Fruit fly (Drosophila melanogaster) whole organism, larva: Measurements from ENCODE around the gene tkv.
A peak's percentile ranks its signal among the peaks of the same experiment; 100 is the strongest.

ENCODE experiments used
- noc ChIP-seq: fragments of 200-800 bp; sonication (Bioruptor generic); optimal IDR thresholded peaks from 3 replicates; lab custom pipeline; 2019; ENCODE audit warnings: missing biosample characterization, mild to moderate bottlenecking, missing genetic modification characterization, moderate library complexity

The tkv gene

DNA sequence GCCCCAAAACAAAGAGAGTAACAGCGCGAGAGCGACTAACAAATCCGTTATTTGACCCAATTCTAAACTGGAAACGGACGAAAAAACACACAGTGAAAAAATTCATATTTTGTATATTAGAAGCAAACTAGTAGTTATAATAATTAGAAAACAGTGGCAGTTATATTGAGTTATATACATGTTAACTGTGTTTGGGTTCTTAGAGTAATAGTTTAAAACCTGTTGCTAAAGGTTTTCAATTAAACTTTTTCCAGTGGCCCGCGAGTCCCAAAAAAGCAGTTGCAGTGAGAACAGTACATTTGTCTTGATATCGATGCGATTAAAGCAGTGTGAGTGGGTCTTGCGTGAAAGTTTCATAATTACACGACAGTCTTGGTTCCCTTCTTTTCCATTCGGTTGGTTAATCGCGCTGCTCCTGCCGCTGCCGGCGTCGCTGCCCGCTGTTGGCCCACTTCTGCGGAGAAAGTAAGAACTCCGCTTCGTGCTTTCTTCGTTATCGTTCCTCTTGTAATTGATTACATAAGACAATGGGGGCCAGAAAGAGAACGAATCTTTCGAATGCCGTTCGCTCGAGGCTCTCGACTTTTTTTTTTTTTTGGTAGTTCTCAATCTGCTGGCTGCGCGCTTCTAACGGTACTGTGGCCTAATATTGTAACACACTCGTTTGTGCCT is 26.2 kb upstream of the tkv start:
- TF ChIP-seq noc = no peak

DNA sequence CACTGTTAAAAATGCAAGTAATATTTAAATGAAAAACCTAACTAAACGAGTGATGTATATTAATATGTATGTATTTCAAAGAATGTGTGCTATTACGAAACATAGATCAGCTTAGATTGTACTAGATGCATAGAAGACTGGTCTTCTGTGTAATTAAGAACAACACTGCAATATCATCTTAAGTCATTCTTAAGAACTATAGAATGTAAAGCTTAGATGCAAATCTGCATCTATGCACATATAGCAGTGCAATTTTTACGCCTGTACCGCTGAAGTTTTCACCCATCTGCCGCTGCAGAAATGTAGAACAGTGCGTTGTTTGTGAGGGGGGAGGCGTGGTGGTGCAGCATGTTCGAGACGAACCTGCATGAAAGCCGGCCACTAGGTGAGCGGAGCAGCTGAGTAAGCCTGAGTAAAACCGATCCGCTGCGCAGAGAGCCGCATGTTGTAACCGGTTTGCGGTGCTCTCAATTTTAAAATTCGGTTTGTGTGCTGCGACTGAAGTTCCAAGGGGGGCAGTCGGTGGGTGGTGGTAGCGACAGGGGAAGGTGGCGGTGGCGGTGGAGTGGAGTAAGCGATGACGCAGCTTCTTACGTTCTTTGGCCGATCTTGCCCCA is 25.6 kb upstream of the tkv start:
- TF ChIP-seq noc = no peak

- TF ChIP-seq noc = no peak
Observed at dm6 chr2L:5295245-5295572, 24.0 kb upstream of the tkv start.

dm6 chr2L:5294392-5295244 is 23.4 kb upstream of the tkv start:
- TF ChIP-seq noc = no peak

dm6 chr2L:5292977-5293513 is 21.9 kb upstream of the tkv start:
- peak; percentile 44 for TF ChIP-seq noc

DNA sequence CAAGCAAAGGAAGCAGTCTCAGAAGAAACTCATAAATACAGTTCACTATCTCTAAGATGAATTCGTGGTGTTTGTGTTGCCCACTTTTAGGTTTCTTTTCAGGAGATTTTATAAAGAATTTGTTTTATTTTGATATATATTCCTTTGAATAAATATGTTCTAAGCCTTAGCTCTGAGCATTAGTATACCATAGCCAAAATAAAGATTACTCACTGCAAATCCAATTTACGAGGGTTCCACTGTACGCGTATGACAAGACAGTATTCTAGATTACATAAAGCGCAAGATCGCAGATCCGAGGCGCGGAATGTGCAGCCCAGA is 21.4 kb upstream of the tkv start:
- TF ChIP-seq noc = no peak

- TF ChIP-seq noc = no peak
Observed at dm6 chr2L:5291869-5292642, 20.9 kb upstream of the tkv start.

- TF ChIP-seq noc = no peak
Observed at dm6 chr2L:5291195-5291594, 20.0 kb upstream of the tkv start.

- no peak for TF ChIP-seq noc
Observed at dm6 chr2L:5290530-5290929, 19.3 kb upstream of the tkv start.

- no peak for TF ChIP-seq noc
Observed at dm6 chr2L:5289921-5290320, 18.7 kb upstream of the tkv start.

dm6 chr2L:5288721-5289120 is 17.5 kb upstream of the tkv start, which contains the start of gene vri:
vri (plus strand) TSS chr2L:5288944.
- no peak for TF ChIP-seq noc

- no peak for TF ChIP-seq noc
Observed at dm6 chr2L:5288262-5288621, 17.1 kb upstream of the tkv start.

dm6 chr2L:5287599-5288261 is 16.5 kb upstream of the tkv start:
- no peak for TF ChIP-seq noc

dm6 chr2L:5286572-5286971 is 15.4 kb upstream of the tkv start:
- TF ChIP-seq noc = no peak

- no peak for TF ChIP-seq noc
Observed at dm6 chr2L:5285860-5286259, 14.7 kb upstream of the tkv start.

DNA sequence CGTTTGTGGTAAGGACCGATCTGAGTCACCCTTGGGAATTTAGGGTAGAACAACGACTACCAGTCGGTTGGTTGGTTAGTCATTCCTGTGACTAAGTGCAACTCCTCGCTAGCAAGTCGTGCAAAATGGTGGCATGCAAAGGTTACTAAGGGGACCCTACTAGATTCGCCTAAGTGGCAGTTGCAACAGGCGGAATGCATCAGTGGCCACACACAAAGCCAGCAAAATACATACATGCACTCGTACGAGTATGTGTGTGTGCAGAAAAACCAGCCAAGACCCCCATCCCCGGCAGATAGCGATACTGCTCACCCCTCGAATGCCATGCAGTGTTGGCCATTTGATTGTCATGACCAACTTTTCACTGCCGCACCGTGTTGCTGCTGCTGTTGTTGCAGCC is 13.6 kb upstream of the tkv start:
- no peak for TF ChIP-seq noc
